Worm (Caenorhabditis elegans) whole organism, L2 larva: ENCODE measurements around the gene clec-27.

Source experiments
- alr-1 ChIP-seq: fragments of 150-350 bp; optimal IDR thresholded peaks from 2 replicates; lab custom pipeline; 2014; ENCODE audit warnings: missing biosample characterization, missing genetic modification characterization
- blmp-1 ChIP-seq: sonication (generic microtip); optimal IDR thresholded peaks from 2 replicates; lab custom pipeline; 2017; ENCODE audit warnings: missing genetic modification characterization, mild to moderate bottlenecking, missing compliant biosample characterization, antibody characterized with exemption, moderate library complexity; ENCODE audit not compliant: insufficient read depth
- fos-1 ChIP-seq: fragments of 150-350 bp; optimal IDR thresholded peaks from 2 replicates; lab custom pipeline; 2014; ENCODE audit warnings: missing biosample characterization, missing genetic modification characterization
- lin-11 ChIP-seq: fragments of 150-350 bp; sonication (generic microtip); optimal IDR thresholded peaks from 2 replicates; lab custom pipeline; 2014; ENCODE audit warnings: missing biosample characterization, missing genetic modification characterization, inconsistent platforms, mixed read lengths
- lin-13 ChIP-seq: fragments of 150-350 bp; optimal IDR thresholded peaks from 2 replicates; lab custom pipeline; 2014; ENCODE audit warnings: missing biosample characterization, missing genetic modification reagents, missing genetic modification characterization
- nhr-12 ChIP-seq: fragments of 150-350 bp; optimal IDR thresholded peaks from 2 replicates; lab custom pipeline; 2014; ENCODE audit warnings: missing biosample characterization, missing genetic modification characterization
- nhr-23 ChIP-seq: fragments of 150-350 bp; optimal IDR thresholded peaks from 2 replicates; lab custom pipeline; 2014; ENCODE audit warnings: missing biosample characterization, missing genetic modification reagents, missing genetic modification characterization
- nhr-237 ChIP-seq: fragments of 150-350 bp; optimal IDR thresholded peaks from 2 replicates; lab custom pipeline; 2014; ENCODE audit warnings: missing biosample characterization, missing genetic modification characterization
- nhr-25 ChIP-seq: fragments of 150-350 bp; sonication (generic microtip); optimal IDR thresholded peaks from 3 replicates; lab custom pipeline; 2014; ENCODE audit warnings: missing biosample characterization, missing genetic modification characterization
- nhr-77 ChIP-seq: fragments of 150-350 bp; optimal IDR thresholded peaks from 2 replicates; lab custom pipeline; 2014; ENCODE audit warnings: missing biosample characterization, missing genetic modification characterization
- unc-39 ChIP-seq: fragments of 150-350 bp; optimal IDR thresholded peaks from 2 replicates; lab custom pipeline; 2014; ENCODE audit warnings: missing biosample characterization, missing genetic modification characterization
- zag-1 ChIP-seq: fragments of 150-350 bp; optimal IDR thresholded peaks from 2 replicates; lab custom pipeline; 2014; ENCODE audit warnings: missing biosample characterization, missing genetic modification characterization
- ztf-11 ChIP-seq: sonication (generic microtip); optimal IDR thresholded peaks from 2 replicates; lab custom pipeline; 2017; ENCODE audit warnings: missing biosample characterization, missing genetic modification characterization

DNA sequence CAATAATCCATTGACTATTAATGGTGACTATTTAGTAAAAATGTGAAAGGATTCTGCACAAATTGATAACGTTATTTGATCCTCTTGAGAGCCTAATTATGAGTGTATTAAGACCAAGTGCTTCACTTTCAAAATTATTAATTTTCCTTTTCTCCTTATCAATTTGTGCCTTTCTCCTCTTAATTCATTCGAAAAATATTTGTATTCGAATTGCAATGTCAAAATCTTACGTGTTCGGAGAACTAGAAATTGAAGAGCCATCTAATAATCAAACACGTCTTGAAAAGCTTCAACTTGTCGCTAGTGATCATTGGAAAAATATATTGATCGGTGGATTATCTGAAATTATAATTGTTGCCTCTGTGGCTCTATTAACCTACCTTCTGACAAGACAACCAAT, 5.9 kb upstream of the clec-27 start, which contains the start of the genes clec-36 and clec-26:
- TF ChIP-seq nhr-237 (tag; lab: Kevin White, UChicago) (no peak), lin-11 (tag; lab: Kevin White, UChicago) (no peak), nhr-77 (tag; lab: Kevin White, UChicago) (no peak), lin-13 (GFP tag; lab: Kevin White, UChicago) (no peak), nhr-12 (tag; lab: Kevin White, UChicago) (no peak), ztf-11 (tag; lab: Kevin White, UChicago) (no peak), nhr-23 (tag; lab: Kevin White, UChicago) (no peak), zag-1 (tag; lab: Kevin White, UChicago) (no peak), nhr-25 (tag; lab: Kevin White, UChicago) (no peak), blmp-1 (no peak), unc-39 (tag; lab: Kevin White, UChicago) (no peak), alr-1 (tag; lab: Kevin White, UChicago) (no peak), fos-1 (tag; lab: Kevin White, UChicago) (no peak)
